Worm (Caenorhabditis elegans) whole organism, young adult: ENCODE data around the gene clec-73.

ENCODE experiments used
- B0019.2 ChIP-seq: fragments of 200-800 bp; sonication (Bioruptor generic); conservative IDR thresholded peaks from 2 replicates; pipeline ENCODE4 v1.3.6; 2022; ENCODE audit warnings: missing genetic modification reagents, missing genetic modification characterization, missing compliant biosample characterization
- F22D6.2 ChIP-seq: sonication (generic microtip); optimal IDR thresholded peaks from 2 replicates; lab custom pipeline; 2016; ENCODE audit warnings: mild to moderate bottlenecking, missing genetic modification characterization, missing compliant biosample characterization
- F33H1.4 ChIP-seq: fragments of 200-800 bp; sonication (Bioruptor generic); IDR thresholded peaks from 2 replicates; pipeline ENCODE4 v1.3.6; 2022; ENCODE audit warnings: missing genetic modification reagents, missing genetic modification characterization, missing compliant biosample characterization
- athp-1 ChIP-seq: sonication (generic microtip); optimal IDR thresholded peaks from 2 replicates; lab custom pipeline; 2017; ENCODE audit warnings: mild to moderate bottlenecking, missing genetic modification characterization, missing compliant biosample characterization
- dox-1 ChIP-seq: fragments of 200-800 bp; sonication (Bioruptor generic); IDR thresholded peaks from 2 replicates; pipeline ENCODE4 v1.3.6; 2022; ENCODE audit warnings: missing genetic modification reagents, missing genetic modification characterization, missing compliant biosample characterization
- let-607 ChIP-seq, 2 experiments: fragments of 200-800 bp in 1 of 2; sonication (Bioruptor generic) in 1 of 2; sonication (generic microtip) in 1 of 2; optimal IDR thresholded peaks; 2 replicates each; lab custom pipeline; 2016 to 2018; ENCODE audit warnings: mild to moderate bottlenecking in 2 of 2, missing compliant biosample characterization in 2 of 2, missing genetic modification characterization in 2 of 2, moderate library complexity in 2 of 2, missing genotype in 1 of 2
- pha-4 ChIP-seq: fragments of 150-350 bp; sonication (generic microtip); optimal IDR thresholded peaks from 2 replicates; lab custom pipeline; 2014; ENCODE audit warnings: missing biosample characterization, missing genetic modification reagents, missing genetic modification characterization
- ztf-18 ChIP-seq: sonication (generic microtip); optimal IDR thresholded peaks from 2 replicates; lab custom pipeline; 2016; ENCODE audit warnings: missing genotype, mild to moderate bottlenecking, missing genetic modification characterization, missing compliant biosample characterization

- no peak for TF ChIP-seq ztf-18 (tag; lab: Kevin White, UChicago)
- TF ChIP-seq B0019.2 (GFP tag; lab: Robert Waterston, UW): no peak
- no peak for TF ChIP-seq let-607 (tag; optimal IDR thresholded peaks at IDR 0.05; lab: Kevin White, UChicago)
- no peak for TF ChIP-seq athp-1
- no peak for TF ChIP-seq F33H1.4 (GFP tag; lab: Robert Waterston, UW)
- TF ChIP-seq dox-1 (GFP tag; lab: Robert Waterston, UW): no peak
- TF ChIP-seq pha-4 (tag; lab: Kevin White, UChicago): no peak
- TF ChIP-seq F22D6.2 (tag; lab: Kevin White, UChicago): no peak
Measured at ce11 chrIV:3988132-3988531, 32.1 kb upstream of the clec-73 start.
